Worm (Caenorhabditis elegans) whole organism, young adult: ENCODE results near the gene F55A11.8.

Source experiments
- C17E4.6 ChIP-seq: fragments of 200-800 bp; sonication (Bioruptor generic); IDR thresholded peaks from 2 replicates; pipeline ENCODE4 v1.3.6; 2022; ENCODE audit warnings: missing genetic modification reagents, missing genetic modification characterization, missing compliant biosample characterization
- D2030.7 ChIP-seq: fragments of 200-800 bp; sonication (Bioruptor generic); IDR thresholded peaks from 2 replicates; pipeline ENCODE4 v1.3.6; 2022; ENCODE audit warnings: missing genetic modification reagents, missing genetic modification characterization, missing compliant biosample characterization
- ama-1 ChIP-seq, 3 experiments: fragments of 150-350 bp in 1 of 3; sonication (generic microtip) in 2 of 3; optimal IDR thresholded peaks; 2 replicates each; lab custom pipeline; 2014 to 2018; ENCODE audit warnings: missing biosample characterization in 2 of 3, missing genetic modification characterization in 2 of 3, missing genetic modification reagents in 2 of 3
- bed-1 ChIP-seq: fragments of 200-800 bp; sonication (Bioruptor generic); IDR thresholded peaks from 2 replicates; pipeline ENCODE4 v1.3.6; 2022; ENCODE audit warnings: missing genetic modification reagents, missing genetic modification characterization, missing compliant biosample characterization
- gei-17 ChIP-seq: fragments of 200-800 bp; sonication (Bioruptor generic); optimal IDR thresholded peaks from 2 replicates; lab custom pipeline; 2018; ENCODE audit warnings: mild to moderate bottlenecking, missing genetic modification characterization, missing compliant biosample characterization
- sea-2 ChIP-seq: fragments of 200-800 bp; sonication (Bioruptor generic); IDR thresholded peaks from 2 replicates; pipeline ENCODE4 v1.3.6; 2022; ENCODE audit warnings: missing genetic modification characterization, missing compliant biosample characterization
- unc-62 ChIP-seq: fragments of 150-350 bp; optimal IDR thresholded peaks from 2 replicates; lab custom pipeline; 2014; ENCODE audit warnings: missing biosample characterization, missing genetic modification reagents, missing genetic modification characterization

DNA sequence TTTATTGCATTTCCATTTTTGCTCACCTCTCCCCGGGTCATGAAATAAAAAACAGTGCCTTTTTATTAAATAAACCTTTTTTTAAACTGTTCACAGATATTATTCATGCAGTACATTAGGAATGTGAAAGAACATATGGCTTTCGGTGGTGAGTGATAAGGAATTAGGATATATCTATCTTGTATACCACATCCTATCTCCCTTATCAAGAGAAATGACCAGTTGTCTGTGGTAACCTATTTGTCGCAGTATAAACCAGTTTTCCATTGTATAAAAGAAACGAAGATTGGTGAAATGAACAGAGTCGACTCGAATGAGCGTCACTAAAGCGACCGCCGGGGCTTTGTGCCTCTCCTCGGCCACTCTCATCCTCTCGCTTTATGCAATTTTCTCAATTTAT is 41.3 kb downstream of the F55A11.8 start, which contains the start of gene col-158:
- TF ChIP-seq gei-17 (GFP tag; lab: Kevin White, UChicago): no peak
- no peak for TF ChIP-seq bed-1 (GFP tag; lab: Robert Waterston, UW)
- no peak for TF ChIP-seq unc-62
- TF ChIP-seq D2030.7 (GFP tag; lab: Robert Waterston, UW): no peak
- no peak for TF ChIP-seq C17E4.6 (GFP tag; lab: Robert Waterston, UW)
- no peak for TF ChIP-seq ama-1 (optimal IDR thresholded peaks at IDR 0.05; lab: Kevin White, UChicago)
- no peak for TF ChIP-seq ama-1 (GFP tag; optimal IDR thresholded peaks at IDR 0.05; lab: Kevin White, UChicago)
- no peak for TF ChIP-seq sea-2 (GFP tag; lab: Robert Waterston, UW)
